Worm (Caenorhabditis elegans): ENCODE measurements around the gene tbc-14.

tbc-14 gene

ce11 chrII:13472101-13472500 is 24.7 kb upstream of the tbc-14 start, which contains the start of gene E01G4.5:
Gene E01G4.5 (plus strand): TSS chrII:13472401.
- TF ChIP-seq ham-2 (GFP tag; optimal IDR thresholded peaks at IDR 0.05) = no peak
- TF ChIP-seq hlh-1 (tag; optimal IDR thresholded peaks at IDR 0.05) = peak; percentile 58
- no peak for TF ChIP-seq cnd-1 (tag; optimal IDR thresholded peaks at IDR 0.05)
- no peak for TF ChIP-seq snpc-4 (tag; optimal IDR thresholded peaks at IDR 0.05)

ce11 chrII:13470655-13471054 is 23.3 kb upstream of the tbc-14 start:
- TF ChIP-seq snpc-4 (tag; optimal IDR thresholded peaks at IDR 0.05) (no peak), lsy-2 (tag; optimal IDR thresholded peaks at IDR 0.05) (no peak), nhr-28 (tag; optimal IDR thresholded peaks at IDR 0.05) (no peak), zip-8 (tag; optimal IDR thresholded peaks at IDR 0.05) (no peak), pha-4 (tag; optimal IDR thresholded peaks at IDR 0.05) (no peak), blmp-1 (tag; optimal IDR thresholded peaks at IDR 0.05) (no peak), M03D4.4 (tag; optimal IDR thresholded peaks at IDR 0.05) (no peak), ceh-43 (GFP tag; optimal IDR thresholded peaks at IDR 0.05) (no peak), ham-2 (GFP tag; optimal IDR thresholded peaks at IDR 0.05) (no peak), unc-39 (tag; optimal IDR thresholded peaks at IDR 0.05) (no peak), elt-1 (tag; optimal IDR thresholded peaks at IDR 0.05; ENCODE audit: borderline replicate concordance, insufficient read depth) (no peak), bed-3 (GFP tag; optimal IDR thresholded peaks at IDR 0.05) (no peak)

ce11 chrII:13469043-13469652 is 21.8 kb upstream of the tbc-14 start, which contains the start of gene E01G4.3:
Gene E01G4.3 (minus strand): TSS chrII:13469602.
- peak; percentile 48 for TF ChIP-seq elt-3 (tag; optimal IDR thresholded peaks at IDR 0.05)
- peak; percentile 52 for TF ChIP-seq unc-120 (tag; optimal IDR thresholded peaks at IDR 0.05; ENCODE audit: poor library complexity, severe bottlenecking)
- no peak for TF ChIP-seq blmp-1 (tag; optimal IDR thresholded peaks at IDR 0.05)
- no peak for TF ChIP-seq sptf-1 (tag; optimal IDR thresholded peaks at IDR 0.05)
- peak; percentile 72 for TF ChIP-seq hlh-1 (tag; optimal IDR thresholded peaks at IDR 0.05)
- peak; percentile 79 for TF ChIP-seq unc-62 (GFP tag; optimal IDR thresholded peaks at IDR 0.05)
- TF ChIP-seq ham-2 (GFP tag; optimal IDR thresholded peaks at IDR 0.05) = peak; percentile 23

- TF ChIP-seq nhr-12 (tag; optimal IDR thresholded peaks at IDR 0.05) = no peak
These were observed 20.5 kb upstream of the tbc-14 start for ce11 chrII:13467838-13468389.

ce11 chrII:13465381-13465838 is 18.0 kb upstream of the tbc-14 start:
- TF ChIP-seq flh-1 (GFP tag; optimal IDR thresholded peaks at IDR 0.05) (no peak), ceh-83 (GFP tag; optimal IDR thresholded peaks at IDR 0.05) (no peak), zip-8 (tag; optimal IDR thresholded peaks at IDR 0.05) (no peak), ztf-11 (tag; optimal IDR thresholded peaks at IDR 0.05) (no peak), nhr-237 (tag; optimal IDR thresholded peaks at IDR 0.05) (no peak), lin-13 (tag; optimal IDR thresholded peaks at IDR 0.05) (no peak), unc-120 (tag; optimal IDR thresholded peaks at IDR 0.05; ENCODE audit: poor library complexity, severe bottlenecking) (no peak), mls-2 (tag; optimal IDR thresholded peaks at IDR 0.05) (no peak), bed-3 (GFP tag; optimal IDR thresholded peaks at IDR 0.05) (no peak), nhr-2 (tag; optimal IDR thresholded peaks at IDR 0.05) (no peak), cnd-1 (tag; optimal IDR thresholded peaks at IDR 0.05) (no peak), ham-2 (GFP tag; optimal IDR thresholded peaks at IDR 0.05) (no peak), sptf-1 (tag; optimal IDR thresholded peaks at IDR 0.05) (no peak)

ce11 chrII:13461604-13462375 is 14.4 kb upstream of the tbc-14 start:
- TF ChIP-seq sptf-1 (tag; optimal IDR thresholded peaks at IDR 0.05) (no peak), snpc-4 (tag; optimal IDR thresholded peaks at IDR 0.05) (no peak), lsy-2 (tag; optimal IDR thresholded peaks at IDR 0.05) (no peak), ham-2 (GFP tag; optimal IDR thresholded peaks at IDR 0.05) (peak; percentile 61), lin-13 (tag; optimal IDR thresholded peaks at IDR 0.05) (no peak), nhr-76 (tag; optimal IDR thresholded peaks at IDR 0.05) (no peak), sem-2 (GFP tag; optimal IDR thresholded peaks at IDR 0.05) (no peak), elt-1 (tag; optimal IDR thresholded peaks at IDR 0.05; ENCODE audit: borderline replicate concordance, insufficient read depth) (peak; percentile 79), ztf-11 (tag; optimal IDR thresholded peaks at IDR 0.05) (no peak), mab-5 (tag; optimal IDR thresholded peaks at IDR 0.05) (no peak), unc-39 (tag; optimal IDR thresholded peaks at IDR 0.05) (no peak), flh-1 (GFP tag; optimal IDR thresholded peaks at IDR 0.05) (no peak), nhr-237 (tag; optimal IDR thresholded peaks at IDR 0.05) (peak; percentile 12), lin-32 (GFP tag; optimal IDR thresholded peaks at IDR 0.05) (no peak), unc-120 (tag; optimal IDR thresholded peaks at IDR 0.05; ENCODE audit: poor library complexity, severe bottlenecking) (peak; percentile 89), mls-2 (tag; optimal IDR thresholded peaks at IDR 0.05) (no peak), ceh-83 (GFP tag; optimal IDR thresholded peaks at IDR 0.05) (no peak), blmp-1 (tag; optimal IDR thresholded peaks at IDR 0.05) (no peak), pha-4 (tag; optimal IDR thresholded peaks at IDR 0.05) (no peak), drap-1 (GFP tag; optimal IDR thresholded peaks at IDR 0.05) (peak; percentile 20), hlh-1 (tag; optimal IDR thresholded peaks at IDR 0.05) (peak; percentile 85), mep-1 (tag; optimal IDR thresholded peaks at IDR 0.05) (no peak), elt-3 (tag; optimal IDR thresholded peaks at IDR 0.05) (peak; percentile 80), ces-1 (GFP tag; optimal IDR thresholded peaks at IDR 0.05) (no peak), nhr-2 (tag; optimal IDR thresholded peaks at IDR 0.05) (no peak), tbx-8 (GFP tag; optimal IDR thresholded peaks at IDR 0.05) (no peak), nhr-28 (tag; optimal IDR thresholded peaks at IDR 0.05) (no peak)
